Worm (Caenorhabditis elegans) whole organism, early embryonic: ENCODE data around the gene M163.22.

ENCODE experiments used
- B0310.2 ChIP-seq: sonication (generic microtip); optimal IDR thresholded peaks from 2 replicates; lab custom pipeline; 2016; ENCODE audit warnings: mild to moderate bottlenecking, missing genetic modification characterization, missing compliant biosample characterization
- aly-1 ChIP-seq: sonication (generic microtip); optimal IDR thresholded peaks from 2 replicates; lab custom pipeline; 2016; ENCODE audit warnings: missing genetic modification characterization, missing compliant biosample characterization
- ama-1 ChIP-seq: fragments of 150-350 bp; optimal IDR thresholded peaks from 2 replicates; lab custom pipeline; 2014
- ets-7 ChIP-seq: sonication (generic microtip); optimal IDR thresholded peaks from 2 replicates; lab custom pipeline; 2016; ENCODE audit warnings: missing genotype, missing genetic modification characterization, missing compliant biosample characterization
- hmbx-1 ChIP-seq: sonication (generic microtip); optimal IDR thresholded peaks from 2 replicates; lab custom pipeline; 2016; ENCODE audit warnings: mild to moderate bottlenecking, missing genetic modification characterization, missing compliant biosample characterization
- hnd-1 ChIP-seq: sonication (generic microtip); optimal IDR thresholded peaks from 2 replicates; lab custom pipeline; 2016; ENCODE audit warnings: missing genetic modification characterization, missing compliant biosample characterization
- pes-1 ChIP-seq: fragments of 200-800 bp; sonication (Bioruptor generic); IDR thresholded peaks from 2 replicates; pipeline ENCODE4 v1.3.6; 2022; ENCODE audit warnings: missing genetic modification reagents, missing genetic modification characterization, missing compliant biosample characterization
- scrt-1 ChIP-seq: fragments of 200-800 bp; sonication (Bioruptor generic); IDR thresholded peaks from 2 replicates; pipeline ENCODE4 v1.3.6; 2022; ENCODE audit warnings: missing genetic modification characterization, missing compliant biosample characterization

- TF ChIP-seq ets-7 (tag; lab: Kevin White, UChicago) (no peak), aly-1 (no peak), hnd-1 (no peak), pes-1 (GFP tag; lab: Robert Waterston, UW) (no peak), B0310.2 (no peak), scrt-1 (no peak), ama-1 (lab: Kevin White, UChicago) (no peak), hmbx-1 (tag; lab: Kevin White, UChicago) (no peak)
These were observed 12.0 kb upstream of the M163.22 start, which contains the start of gene F23D12.7 for ce11 chrX:14453735-14454134.
